Fruit fly (Drosophila melanogaster): Measurements from ENCODE around the gene CG31525.

- no peak for TF ChIP-seq insv (optimal IDR thresholded peaks at IDR 0.05)
- no peak for TF ChIP-seq psq (optimal IDR thresholded peaks at IDR 0.05)
- TF ChIP-seq h (optimal IDR thresholded peaks at IDR 0.05) = no peak
- no peak for TF ChIP-seq Sin3A (optimal IDR thresholded peaks at IDR 0.05)
- no peak for TF ChIP-seq ttk (optimal IDR thresholded peaks at IDR 0.05)
- TF ChIP-seq Myc (optimal IDR thresholded peaks at IDR 0.05) = no peak
Observed at dm6 chr3R:4462783-4463182, 36.0 kb downstream of the CG31525 start, which contains the start of gene CG31522.
